Worm (Caenorhabditis elegans): ENCODE data around the gene uig-1.

The uig-1 gene

DNA sequence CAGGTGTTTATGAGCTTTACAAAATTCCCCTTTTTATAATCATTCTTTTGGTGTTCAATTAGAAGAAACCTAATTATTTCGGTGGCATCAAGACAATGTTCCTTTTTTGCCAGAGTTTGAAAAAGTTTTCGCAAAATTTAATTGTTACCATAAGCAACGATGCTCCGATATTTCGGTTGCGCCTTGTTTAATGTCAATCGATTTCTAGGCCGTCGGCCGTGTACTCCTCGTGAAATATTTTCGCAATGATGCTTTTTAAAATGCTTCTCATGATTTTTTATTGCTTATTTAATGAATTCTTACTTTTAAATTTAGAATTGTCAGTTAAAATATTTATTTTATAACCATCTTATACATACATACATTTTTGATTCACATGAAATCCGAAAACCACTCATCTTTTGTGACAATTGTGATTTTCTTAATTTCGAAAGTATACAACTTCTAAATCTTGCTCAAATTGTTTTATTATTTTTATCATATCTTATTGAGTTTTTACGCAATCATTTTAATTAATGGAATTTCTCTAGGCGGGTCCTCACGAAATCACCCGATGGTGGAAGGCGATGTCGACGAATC, 17.4 kb upstream of the uig-1 start, which contains the start of gene C50B6.3 (continued):
- TF ChIP-seq duxl-1 (tag; optimal IDR thresholded peaks at IDR 0.05; ENCODE audit: poor library complexity) = peak; percentile 83
- TF ChIP-seq php-3 (GFP tag; IDR thresholded peaks at IDR 0.05) = no peak
- TF ChIP-seq nhr-41 (GFP tag; IDR thresholded peaks at IDR 0.05) = no peak
- TF ChIP-seq aha-1 (tag) = peak; percentile 73
- TF ChIP-seq dmd-6 (GFP tag; IDR thresholded peaks at IDR 0.05) = peak; percentile 62
- TF ChIP-seq lin-13 (GFP tag; optimal IDR thresholded peaks at IDR 0.05) = no peak
- TF ChIP-seq nhr-237 (tag; optimal IDR thresholded peaks at IDR 0.05) = no peak
- no peak for TF ChIP-seq spr-1 (tag; optimal IDR thresholded peaks at IDR 0.05)
- TF ChIP-seq egl-43 (GFP tag; IDR thresholded peaks at IDR 0.05) = no peak
- no peak for TF ChIP-seq tag-97 (GFP tag; IDR thresholded peaks at IDR 0.05)
- TF ChIP-seq ceh-62 (tag; optimal IDR thresholded peaks at IDR 0.05) = no peak
- no peak for TF ChIP-seq lir-3 (tag; optimal IDR thresholded peaks at IDR 0.05)
- TF ChIP-seq daf-12 (tag; optimal IDR thresholded peaks at IDR 0.05) = no peak
- TF ChIP-seq tra-1 (GFP tag; IDR thresholded peaks at IDR 0.05) = no peak
- no peak for TF ChIP-seq ces-1 (GFP tag; optimal IDR thresholded peaks at IDR 0.05)
- TF ChIP-seq mxl-3 (GFP tag; optimal IDR thresholded peaks at IDR 0.05) = no peak
- TF ChIP-seq ctbp-1 (GFP tag; IDR thresholded peaks at IDR 0.05) = no peak
- TF ChIP-seq lsy-2 (tag; optimal IDR thresholded peaks at IDR 0.05) = peak in 1 of 2 experiments; percentile 93

DNA sequence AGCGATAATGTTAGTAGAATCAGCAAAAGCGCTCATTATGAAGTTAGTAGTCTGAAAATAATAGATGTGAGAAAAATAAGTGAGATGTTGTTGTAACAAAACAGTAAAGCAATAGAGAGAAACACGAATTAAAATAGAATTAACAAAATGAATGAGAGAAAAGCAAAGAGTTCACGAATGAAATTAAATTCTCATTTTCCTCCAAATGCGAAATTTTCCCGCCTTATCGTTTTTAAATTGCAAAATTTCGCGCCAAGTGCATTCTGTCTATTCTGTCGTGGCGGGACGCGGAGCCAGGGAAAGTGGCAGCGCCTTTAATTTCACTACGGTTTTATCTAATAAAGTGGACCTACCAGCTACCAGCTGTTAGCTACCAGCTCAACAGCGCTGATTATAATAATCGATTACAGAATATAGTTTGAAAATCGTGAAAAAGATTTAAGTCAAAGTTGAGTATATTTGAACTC, 16.5 kb upstream of the uig-1 start, which contains the start of gene nasp-2:
TSS of gene nasp-2 (minus strand) at position 51 of the 467 bp plus-strand sequence.
- no peak for TF ChIP-seq Y5F2A.4 (GFP tag; optimal IDR thresholded peaks at IDR 0.05)
- peak; percentile 91 for TF ChIP-seq F49E8.2 (tag; optimal IDR thresholded peaks at IDR 0.05; ENCODE audit: borderline replicate concordance)
- TF ChIP-seq nhr-41 (GFP tag; IDR thresholded peaks at IDR 0.05) = no peak
- no peak for TF ChIP-seq daf-19 (GFP tag; conservative IDR thresholded peaks at IDR 0.05)
- TF ChIP-seq ceh-44 (GFP tag; IDR thresholded peaks at IDR 0.05) = no peak
- TF ChIP-seq zfp-2 (tag; optimal IDR thresholded peaks at IDR 0.05) = no peak
- no peak for TF ChIP-seq ZK546.5 (tag; optimal IDR thresholded peaks at IDR 0.05)
- TF ChIP-seq ZK337.2 (GFP tag; IDR thresholded peaks at IDR 0.05) = peak; percentile 51; the same call in 1 of the 2 replicates
- TF ChIP-seq attf-4 (tag; optimal IDR thresholded peaks at IDR 0.05) = no peak
- TF ChIP-seq mdl-1 (tag; optimal IDR thresholded peaks at IDR 0.05) = no peak
- no peak for TF ChIP-seq lin-15B (tag; optimal IDR thresholded peaks at IDR 0.05)
- TF ChIP-seq sdz-12 (GFP tag; optimal IDR thresholded peaks at IDR 0.05) = no peak
- TF ChIP-seq lin-13 (GFP tag; optimal IDR thresholded peaks at IDR 0.05) = no peak
- TF ChIP-seq vab-7 (GFP tag; IDR thresholded peaks at IDR 0.05) = no peak
- peak; percentile 87 for TF ChIP-seq unc-130 (GFP tag; optimal IDR thresholded peaks at IDR 0.05)
- TF ChIP-seq lin-38 (GFP tag; IDR thresholded peaks at IDR 0.05) = peak; percentile 79
- peak; percentile 81 for TF ChIP-seq T20F7.1 (GFP tag; optimal IDR thresholded peaks at IDR 0.05)
- TF ChIP-seq Y48G9A.11 (GFP tag; IDR thresholded peaks at IDR 0.05) = peak; percentile 97
- no peak for TF ChIP-seq set-16 (GFP tag; IDR thresholded peaks at IDR 0.05)
- TF ChIP-seq lim-7 (GFP tag; IDR thresholded peaks at IDR 0.05) = no peak
- TF ChIP-seq gei-8 (GFP tag; optimal IDR thresholded peaks at IDR 0.05) = no peak
- 0 out of 2 replicates have a peak, but pooled peaks have one; percentile 43 for TF ChIP-seq dmd-9 (GFP tag; IDR thresholded peaks at IDR 0.05)
- TF ChIP-seq tag-97 (GFP tag; IDR thresholded peaks at IDR 0.05) = no peak
- TF ChIP-seq egl-43 (GFP tag; IDR thresholded peaks at IDR 0.05) = no peak
- no peak for TF ChIP-seq nhr-237 (tag; optimal IDR thresholded peaks at IDR 0.05)
- TF ChIP-seq aly-2 (tag; optimal IDR thresholded peaks at IDR 0.05) = no peak
- TF ChIP-seq pqm-1 (tag; optimal IDR thresholded peaks at IDR 0.05) = no peak
- no peak for TF ChIP-seq nhr-28 (tag; optimal IDR thresholded peaks at IDR 0.05)
- TF ChIP-seq nhr-25 (tag; optimal IDR thresholded peaks at IDR 0.05; ENCODE audit: borderline replicate concordance, insufficient read depth) = no peak
- TF ChIP-seq fkh-10 (GFP tag; optimal IDR thresholded peaks at IDR 0.05) = no peak
- no peak for TF ChIP-seq dve-1 (tag; optimal IDR thresholded peaks at IDR 0.05; ENCODE audit: insufficient read depth)
- TF ChIP-seq arid-1 (GFP tag; conservative IDR thresholded peaks at IDR 0.05) = no peak
- TF ChIP-seq ceh-20 (GFP tag; IDR thresholded peaks at IDR 0.05) = no peak
- no peak for TF ChIP-seq lin-29 (GFP tag; IDR thresholded peaks at IDR 0.05)
- no peak for TF ChIP-seq spr-3 (GFP tag; optimal IDR thresholded peaks at IDR 0.05)
- TF ChIP-seq nhr-6 (tag; optimal IDR thresholded peaks at IDR 0.05) = peak; percentile 77
